Worm (Caenorhabditis elegans) whole organism, L3 larva: ENCODE results near the gene T02G5.15.

ENCODE experiments used
- ceh-16 ChIP-seq: sonication (generic microtip); optimal IDR thresholded peaks from 2 replicates; lab custom pipeline; 2017; ENCODE audit warnings: missing biosample characterization, missing genetic modification characterization
- ceh-82 ChIP-seq: fragments of 150-350 bp; optimal IDR thresholded peaks from 2 replicates; lab custom pipeline; 2014; ENCODE audit warnings: missing biosample characterization, missing genetic modification characterization
- elt-1 ChIP-seq: fragments of 150-350 bp; optimal IDR thresholded peaks from 2 replicates; lab custom pipeline; 2014; ENCODE audit warnings: missing biosample characterization, missing genetic modification characterization
- elt-2 ChIP-seq: sonication (generic microtip); optimal IDR thresholded peaks from 2 replicates; lab custom pipeline; 2016; ENCODE audit warnings: missing genetic modification reagents, mild to moderate bottlenecking, missing genetic modification characterization, missing compliant biosample characterization
- fkh-10 ChIP-seq: sonication (generic microtip); optimal IDR thresholded peaks from 2 replicates; lab custom pipeline; 2017; ENCODE audit warnings: missing biosample characterization, missing genetic modification reagents, missing genetic modification characterization
- fos-1 ChIP-seq: fragments of 150-350 bp; optimal IDR thresholded peaks from 2 replicates; lab custom pipeline; 2014; ENCODE audit warnings: missing biosample characterization, missing genetic modification characterization
- lsy-12 ChIP-seq: sonication (generic microtip); optimal IDR thresholded peaks from 2 replicates; lab custom pipeline; 2016; ENCODE audit warnings: mild to moderate bottlenecking, missing genetic modification characterization, missing compliant biosample characterization
- mdl-1 ChIP-seq: fragments of 150-350 bp; optimal IDR thresholded peaks from 2 replicates; lab custom pipeline; 2014; ENCODE audit warnings: missing biosample characterization, missing genetic modification characterization
- nhr-12 ChIP-seq: fragments of 150-350 bp; optimal IDR thresholded peaks from 2 replicates; lab custom pipeline; 2014; ENCODE audit warnings: missing biosample characterization, missing genetic modification characterization
- nhr-77 ChIP-seq: fragments of 150-350 bp; optimal IDR thresholded peaks from 2 replicates; lab custom pipeline; 2014; ENCODE audit warnings: missing biosample characterization, missing genetic modification characterization
- zag-1 ChIP-seq: fragments of 150-350 bp; optimal IDR thresholded peaks from 2 replicates; lab custom pipeline; 2014; ENCODE audit warnings: missing biosample characterization, missing genetic modification characterization
- ztf-11 ChIP-seq: fragments of 150-350 bp; optimal IDR thresholded peaks from 2 replicates; lab custom pipeline; 2014; ENCODE audit warnings: missing biosample characterization, missing genetic modification characterization

DNA sequence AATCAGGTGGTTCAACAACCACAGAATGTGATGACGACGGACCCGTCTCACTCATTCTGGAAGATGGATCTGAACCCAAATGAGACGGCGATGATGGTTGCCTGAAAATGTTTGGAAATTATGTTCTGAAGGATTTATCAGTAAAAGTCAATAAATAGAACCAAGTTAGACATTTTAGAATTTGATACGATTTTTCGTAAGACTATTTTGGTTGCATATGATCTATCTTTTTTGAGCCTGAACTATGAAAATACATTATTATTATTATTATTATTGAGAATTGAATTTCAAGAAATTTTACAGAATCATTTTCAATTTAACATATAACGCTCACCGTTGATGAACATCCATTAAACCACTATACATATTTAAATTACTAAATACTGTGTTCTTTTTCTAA is 25.8 kb downstream of the T02G5.15 start, which contains the start of gene F10E7.9:
- no peak for TF ChIP-seq elt-1 (tag; lab: Kevin White, UChicago)
- no peak for TF ChIP-seq fkh-10 (GFP tag; lab: Kevin White, UChicago)
- TF ChIP-seq mdl-1 (tag; lab: Kevin White, UChicago): no peak
- no peak for TF ChIP-seq lsy-12 (tag; lab: Kevin White, UChicago)
- no peak for TF ChIP-seq zag-1
- no peak for TF ChIP-seq fos-1 (tag; lab: Kevin White, UChicago)
- TF ChIP-seq nhr-12: no peak
- no peak for TF ChIP-seq elt-2
- TF ChIP-seq ztf-11: no peak
- no peak for TF ChIP-seq nhr-77
- TF ChIP-seq ceh-16 (tag; lab: Kevin White, UChicago): no peak
- TF ChIP-seq ceh-82: no peak
